Worm (Caenorhabditis elegans) whole organism, L4 larva: ENCODE measurements around the gene moc-5.

Source experiments
- F10B5.3 ChIP-seq: sonication (generic microtip); optimal IDR thresholded peaks from 2 replicates; lab custom pipeline; 2016; ENCODE audit warnings: mild to moderate bottlenecking, missing genetic modification characterization, missing compliant biosample characterization
- F26F4.8 ChIP-seq: fragments of 200-800 bp; sonication (Bioruptor generic); conservative IDR thresholded peaks from 2 replicates; pipeline ENCODE4 v1.3.6; 2022; ENCODE audit warnings: missing genetic modification characterization, missing compliant biosample characterization
- F37D6.2 ChIP-seq: sonication (generic microtip); optimal IDR thresholded peaks from 2 replicates; lab custom pipeline; 2016; ENCODE audit warnings: mild to moderate bottlenecking, missing genetic modification characterization, missing compliant biosample characterization
- T20F7.1 ChIP-seq: fragments of 200-800 bp; sonication (Bioruptor generic); optimal IDR thresholded peaks from 2 replicates; lab custom pipeline; 2018; ENCODE audit warnings: mild to moderate bottlenecking, missing genetic modification characterization, missing compliant biosample characterization
- T26A8.4 ChIP-seq: fragments of 200-800 bp; sonication (Bioruptor generic); IDR thresholded peaks from 2 replicates; pipeline ENCODE4 v1.3.6; 2022; ENCODE audit warnings: missing genetic modification characterization, missing compliant biosample characterization
- Y75B8A.6 ChIP-seq: fragments of 200-800 bp; sonication (Bioruptor generic); IDR thresholded peaks from 2 replicates; pipeline ENCODE4 v1.3.6; 2022; ENCODE audit warnings: missing genetic modification reagents, missing genetic modification characterization, missing compliant biosample characterization
- ZK546.5 ChIP-seq, 2 experiments: sonication (generic microtip); optimal IDR thresholded peaks; 2 replicates each; lab custom pipeline; 2017; ENCODE audit warnings: missing biosample characterization in 2 of 2, missing genetic modification characterization in 2 of 2
- aha-1 ChIP-seq: fragments of 150-350 bp; peaks from one replicate; lab custom pipeline; 2014; ENCODE audit warnings: missing biosample characterization, missing genetic modification characterization
- aly-2 ChIP-seq: sonication (generic microtip); optimal IDR thresholded peaks from 2 replicates; lab custom pipeline; 2018; ENCODE audit warnings: missing biosample characterization, missing genetic modification characterization
- arid-1 ChIP-seq: fragments of 200-800 bp; sonication (Bioruptor generic); conservative IDR thresholded peaks from 2 replicates; pipeline ENCODE4 v1.3.6; 2022; ENCODE audit warnings: missing genetic modification reagents, missing genetic modification characterization, missing compliant biosample characterization
- ceh-20 ChIP-seq: fragments of 200-800 bp; sonication (Bioruptor generic); IDR thresholded peaks from 2 replicates; pipeline ENCODE4 v1.3.6; 2022; ENCODE audit warnings: missing genetic modification reagents, missing genetic modification characterization, missing compliant biosample characterization
- daf-12 ChIP-seq: fragments of 150-350 bp; optimal IDR thresholded peaks from 2 replicates; lab custom pipeline; 2014; ENCODE audit warnings: missing biosample characterization, missing genetic modification reagents, missing genetic modification characterization
- daf-16 ChIP-seq, 3 experiments: sonication (generic microtip); optimal IDR thresholded peaks; 2 replicates each; lab custom pipeline; 2016 to 2017; ENCODE audit warnings: missing genetic modification characterization in 3 of 3, missing genetic modification reagents in 3 of 3, mild to moderate bottlenecking in 2 of 3, missing compliant biosample characterization in 2 of 3, missing biosample characterization in 1 of 3, moderate library complexity in 1 of 3
- daf-19 ChIP-seq: fragments of 200-800 bp; sonication (Bioruptor generic); conservative IDR thresholded peaks from 2 replicates; pipeline ENCODE4 v1.3.6; 2022; ENCODE audit warnings: missing genetic modification characterization, missing compliant biosample characterization
- dmd-6 ChIP-seq: fragments of 200-800 bp; sonication (Bioruptor generic); IDR thresholded peaks from 2 replicates; pipeline ENCODE4 v1.3.6; 2022; ENCODE audit warnings: missing genetic modification reagents, missing genetic modification characterization, missing compliant biosample characterization
- dve-1 ChIP-seq: sonication (generic microtip); optimal IDR thresholded peaks from 2 replicates; lab custom pipeline; 2017; ENCODE audit warnings: antibody characterized with exemption, mild to moderate bottlenecking, missing genetic modification characterization, missing compliant biosample characterization; ENCODE audit not compliant: insufficient read depth
- egl-27 ChIP-seq: sonication (generic microtip); optimal IDR thresholded peaks from 3 replicates; lab custom pipeline; 2017; ENCODE audit warnings: missing biosample characterization, missing genetic modification reagents, missing genetic modification characterization
- hif-1 ChIP-seq, 2 experiments: sonication (generic microtip); optimal IDR thresholded peaks; 2 replicates each; lab custom pipeline; 2016 to 2017; ENCODE audit warnings: missing compliant biosample characterization in 2 of 2, missing genetic modification characterization in 2 of 2, missing genetic modification reagents in 2 of 2, missing genotype in 2 of 2, mild to moderate bottlenecking in 1 of 2
- hlh-11 ChIP-seq: fragments of 200-800 bp; sonication (Bioruptor generic); optimal IDR thresholded peaks from 2 replicates; lab custom pipeline; 2018; ENCODE audit warnings: mild to moderate bottlenecking, missing genetic modification characterization, missing compliant biosample characterization
- hmg-1.1 ChIP-seq: fragments of 200-800 bp; sonication (Bioruptor generic); IDR thresholded peaks from 2 replicates; pipeline ENCODE4 v1.3.6; 2022; ENCODE audit warnings: missing genetic modification reagents, missing genetic modification characterization, missing compliant biosample characterization
- lin-1 ChIP-seq: fragments of 200-800 bp; sonication (Bioruptor generic); IDR thresholded peaks from 2 replicates; pipeline ENCODE4 v1.3.6; 2022; ENCODE audit warnings: missing genetic modification reagents, missing genetic modification characterization, missing compliant biosample characterization
- lin-15B ChIP-seq: fragments of 150-350 bp; sonication (generic microtip); optimal IDR thresholded peaks from 3 replicates; lab custom pipeline; 2014; ENCODE audit warnings: missing biosample characterization, missing genetic modification characterization
- mxl-3 ChIP-seq: fragments of 200-800 bp; sonication (Bioruptor generic); optimal IDR thresholded peaks from 2 replicates; lab custom pipeline; 2018; ENCODE audit warnings: mild to moderate bottlenecking, missing genetic modification characterization, missing compliant biosample characterization
- nhr-10 ChIP-seq: fragments of 150-350 bp; optimal IDR thresholded peaks from 2 replicates; lab custom pipeline; 2014; ENCODE audit warnings: missing biosample characterization, missing genetic modification characterization
- nhr-102 ChIP-seq: sonication (generic microtip); optimal IDR thresholded peaks from 2 replicates; lab custom pipeline; 2016; ENCODE audit warnings: mild to moderate bottlenecking, missing genetic modification characterization, moderate library complexity, missing compliant biosample characterization
- nhr-111 ChIP-seq: fragments of 200-800 bp; sonication (Bioruptor generic); optimal IDR thresholded peaks from 2 replicates; lab custom pipeline; 2018; ENCODE audit warnings: mild to moderate bottlenecking, missing genetic modification characterization, missing compliant biosample characterization
- nhr-25 ChIP-seq: sonication (generic microtip); optimal IDR thresholded peaks from 2 replicates; lab custom pipeline; 2017; ENCODE audit warnings: missing genetic modification characterization, mild to moderate bottlenecking, missing compliant biosample characterization, antibody characterized with exemption, moderate library complexity, borderline replicate concordance; ENCODE audit not compliant: insufficient read depth
- nhr-41 ChIP-seq: fragments of 200-800 bp; sonication (Bioruptor generic); IDR thresholded peaks from 2 replicates; pipeline ENCODE4 v1.3.6; 2022; ENCODE audit warnings: missing genetic modification reagents, missing genetic modification characterization, missing compliant biosample characterization
- nhr-48 ChIP-seq: sonication (generic microtip); optimal IDR thresholded peaks from 2 replicates; lab custom pipeline; 2016; ENCODE audit warnings: mild to moderate bottlenecking, missing genetic modification characterization, missing compliant biosample characterization
- nhr-6 ChIP-seq: fragments of 150-350 bp; optimal IDR thresholded peaks from 2 replicates; lab custom pipeline; 2014; ENCODE audit warnings: missing biosample characterization, missing genetic modification characterization
- pqm-1 ChIP-seq: sonication (generic microtip); optimal IDR thresholded peaks from 2 replicates; lab custom pipeline; 2017; ENCODE audit warnings: missing biosample characterization, missing genetic modification characterization
- saeg-2 ChIP-seq: fragments of 200-800 bp; sonication (Bioruptor generic); IDR thresholded peaks from 2 replicates; pipeline ENCODE4 v1.3.6; 2022; ENCODE audit warnings: missing genetic modification reagents, missing genetic modification characterization, missing compliant biosample characterization
- sdz-12 ChIP-seq: fragments of 200-800 bp; sonication (Bioruptor generic); optimal IDR thresholded peaks from 2 replicates; lab custom pipeline; 2018; ENCODE audit warnings: mild to moderate bottlenecking, missing genetic modification characterization, missing compliant biosample characterization
- spr-1 ChIP-seq: sonication (generic microtip); optimal IDR thresholded peaks from 2 replicates; lab custom pipeline; 2016; ENCODE audit warnings: mild to moderate bottlenecking, missing genetic modification characterization, missing compliant biosample characterization
- spr-3 ChIP-seq: fragments of 200-800 bp; sonication (Bioruptor generic); optimal IDR thresholded peaks from 2 replicates; lab custom pipeline; 2018; ENCODE audit warnings: mild to moderate bottlenecking, missing genetic modification characterization, missing compliant biosample characterization
- tag-97 ChIP-seq: fragments of 200-800 bp; sonication (Bioruptor generic); IDR thresholded peaks from 2 replicates; pipeline ENCODE4 v1.3.6; 2022; ENCODE audit warnings: missing genetic modification characterization, missing compliant biosample characterization
- tra-1 ChIP-seq: fragments of 200-800 bp; sonication (Bioruptor generic); IDR thresholded peaks from 2 replicates; pipeline ENCODE4 v1.3.6; 2022; ENCODE audit warnings: missing genetic modification reagents, missing genetic modification characterization, missing compliant biosample characterization
- unc-130 ChIP-seq: sonication (generic microtip); optimal IDR thresholded peaks from 2 replicates; lab custom pipeline; 2016; ENCODE audit warnings: missing genetic modification reagents, missing genetic modification characterization, missing compliant biosample characterization
- unc-39 ChIP-seq: sonication (generic microtip); optimal IDR thresholded peaks from 2 replicates; lab custom pipeline; 2017; ENCODE audit warnings: missing biosample characterization, missing genetic modification characterization
- vab-7 ChIP-seq: fragments of 200-800 bp; sonication (Bioruptor generic); IDR thresholded peaks from 2 replicates; pipeline ENCODE4 v1.3.6; 2022; ENCODE audit warnings: missing genetic modification reagents, missing genetic modification characterization, missing compliant biosample characterization
- ztf-11 ChIP-seq: fragments of 150-350 bp; optimal IDR thresholded peaks from 2 replicates; lab custom pipeline; 2014; ENCODE audit warnings: missing biosample characterization, missing genetic modification characterization

The moc-5 gene

DNA sequence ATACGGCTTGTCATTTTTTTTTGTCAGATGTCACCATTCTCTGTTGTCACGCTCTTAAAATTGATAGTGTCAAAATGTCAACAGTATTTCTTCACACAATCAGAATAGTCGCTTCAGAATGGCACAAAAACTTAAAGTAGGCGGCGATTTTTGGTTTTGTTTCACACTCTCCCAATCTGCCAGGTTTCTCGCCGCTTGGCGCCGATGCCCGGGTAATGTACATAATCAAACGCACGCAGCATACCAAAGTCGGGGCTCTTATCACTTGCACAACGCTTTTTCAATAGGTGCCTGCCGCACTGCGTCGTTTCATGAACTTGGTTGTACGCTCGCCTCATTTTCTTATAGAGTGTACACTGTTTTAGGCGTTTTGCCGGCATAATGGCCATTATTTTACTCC lies 2.8 kb upstream of the moc-5 start (continued):
- TF ChIP-seq lin-1 (GFP tag; lab: Robert Waterston, UW) (no peak), sdz-12 (no peak), arid-1 (no peak), nhr-102 (tag; lab: Kevin White, UChicago) (no peak), egl-27 (no peak), daf-19 (GFP tag; lab: Robert Waterston, UW) (no peak), tra-1 (GFP tag; lab: Robert Waterston, UW) (no peak), Y75B8A.6 (no peak), aly-2 (no peak), hmg-1.1 (GFP tag; lab: Robert Waterston, UW) (no peak), nhr-10 (tag; lab: Kevin White, UChicago) (no peak), mxl-3 (GFP tag; lab: Kevin White, UChicago) (peak; percentile 9), ZK546.5 (tag; optimal IDR thresholded peaks at IDR 0.05; lab: Kevin White, UChicago) (no peak), spr-1 (no peak), nhr-25 (no peak), hlh-11 (tag; lab: Kevin White, UChicago) (peak; percentile 69), dve-1 (tag; lab: Kevin White, UChicago) (peak; percentile 48), nhr-48 (tag; lab: Kevin White, UChicago) (no peak), vab-7 (GFP tag; lab: Robert Waterston, UW) (no peak), spr-3 (no peak), nhr-111 (no peak), F26F4.8 (no peak), saeg-2 (GFP tag; lab: Robert Waterston, UW) (no peak), daf-16 (GFP tag; optimal IDR thresholded peaks at IDR 0.05; lab: Kevin White, UChicago) (no peak), daf-16 (tag; optimal IDR thresholded peaks at IDR 0.05; lab: Kevin White, UChicago) (peak; percentile 59), hif-1 (tag; optimal IDR thresholded peaks at IDR 0.05; lab: Kevin White, UChicago) (peak in 1 of 2 experiments; percentile 41), pqm-1 (peak; percentile 74), ztf-11 (tag; lab: Kevin White, UChicago) (no peak), F10B5.3 (tag; lab: Kevin White, UChicago) (no peak), lin-15B (tag; lab: Kevin White, UChicago) (no peak), tag-97 (GFP tag; lab: Robert Waterston, UW) (no peak), ceh-20 (GFP tag; lab: Robert Waterston, UW) (no peak), aha-1 (tag; lab: Kevin White, UChicago) (no peak), F37D6.2 (tag; lab: Kevin White, UChicago) (no peak), nhr-41 (no peak), unc-130 (no peak), T20F7.1 (GFP tag; lab: Kevin White, UChicago) (no peak), daf-12 (tag; lab: Kevin White, UChicago) (no peak), T26A8.4 (GFP tag; lab: Robert Waterston, UW) (no peak), nhr-6 (no peak), dmd-6 (GFP tag; lab: Robert Waterston, UW) (peak; percentile 72)

DNA sequence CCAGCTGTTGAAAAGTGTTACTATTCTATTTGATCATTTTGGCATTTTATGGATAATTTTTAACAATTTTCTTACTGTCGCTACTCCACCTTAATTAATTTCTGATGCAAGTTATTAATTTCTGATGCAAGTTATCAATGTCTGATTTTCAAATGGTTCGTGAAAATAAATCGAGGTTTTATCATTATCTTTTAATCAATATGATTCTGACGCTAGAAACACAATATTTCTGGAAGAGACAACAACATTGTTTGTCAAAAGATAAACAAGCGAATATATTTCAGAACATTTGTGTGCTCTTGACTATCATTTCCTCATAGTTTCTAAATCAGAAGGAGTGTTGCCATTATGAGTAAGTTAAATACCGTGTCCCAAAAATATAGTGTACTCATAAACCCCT lies 648 bp upstream of the moc-5 start, which contains the start of gene F49E2.2:
TSS of gene F49E2.2 (plus strand) at position 301 of the 400 bp plus-strand sequence.
- TF ChIP-seq dmd-6 (GFP tag; lab: Robert Waterston, UW): no peak
- no peak for TF ChIP-seq unc-39 (tag; lab: Kevin White, UChicago)
